Worm (Caenorhabditis elegans) whole organism, L2 larva: Measurements from ENCODE around the gene M02H5.8.

ENCODE experiments used
- C34F6.9 ChIP-seq: fragments of 150-350 bp; optimal IDR thresholded peaks from 2 replicates; lab custom pipeline; 2014; ENCODE audit warnings: missing biosample characterization, missing genetic modification characterization
- F13H6.1 ChIP-seq: sonication (generic microtip); optimal IDR thresholded peaks from 2 replicates; lab custom pipeline; 2016; ENCODE audit warnings: missing genetic modification characterization, missing compliant biosample characterization
- R02D3.7 ChIP-seq: fragments of 150-350 bp; optimal IDR thresholded peaks from 2 replicates; lab custom pipeline; 2014; ENCODE audit warnings: missing biosample characterization, missing genetic modification characterization
- ZK546.5 ChIP-seq: sonication (generic microtip); optimal IDR thresholded peaks from 2 replicates; lab custom pipeline; 2017; ENCODE audit warnings: missing biosample characterization, missing genetic modification characterization
- alr-1 ChIP-seq: fragments of 150-350 bp; optimal IDR thresholded peaks from 2 replicates; lab custom pipeline; 2014; ENCODE audit warnings: missing biosample characterization, missing genetic modification characterization
- ama-1 ChIP-seq: fragments of 150-350 bp; optimal IDR thresholded peaks from 2 replicates; lab custom pipeline; 2018; ENCODE audit warnings: inconsistent platforms
- blmp-1 ChIP-seq: sonication (generic microtip); optimal IDR thresholded peaks from 2 replicates; lab custom pipeline; 2017; ENCODE audit warnings: missing genetic modification characterization, mild to moderate bottlenecking, missing compliant biosample characterization, antibody characterized with exemption, moderate library complexity; ENCODE audit not compliant: insufficient read depth
- ceh-16 ChIP-seq: fragments of 150-350 bp; optimal IDR thresholded peaks from 2 replicates; lab custom pipeline; 2014; ENCODE audit warnings: missing biosample characterization, missing genetic modification characterization
- crh-2 ChIP-seq: sonication (generic microtip); optimal IDR thresholded peaks from 2 replicates; lab custom pipeline; 2017; ENCODE audit warnings: missing biosample characterization, missing genetic modification characterization
- dmd-4 ChIP-seq: sonication (generic microtip); optimal IDR thresholded peaks from 2 replicates; lab custom pipeline; 2017; ENCODE audit warnings: missing biosample characterization, missing genetic modification characterization
- egl-27 ChIP-seq: sonication (generic microtip); optimal IDR thresholded peaks from 3 replicates; lab custom pipeline; 2017; ENCODE audit warnings: missing biosample characterization, missing genetic modification reagents, missing genetic modification characterization
- elt-1 ChIP-seq: fragments of 150-350 bp; optimal IDR thresholded peaks from 2 replicates; lab custom pipeline; 2014; ENCODE audit warnings: missing biosample characterization, missing genetic modification characterization
- elt-3 ChIP-seq: sonication (generic microtip); optimal IDR thresholded peaks from 2 replicates; lab custom pipeline; 2017; ENCODE audit warnings: missing biosample characterization, missing genetic modification characterization
- fos-1 ChIP-seq: fragments of 150-350 bp; optimal IDR thresholded peaks from 2 replicates; lab custom pipeline; 2014; ENCODE audit warnings: missing biosample characterization, missing genetic modification characterization
- gmeb-1 ChIP-seq: fragments of 150-350 bp; optimal IDR thresholded peaks from 2 replicates; lab custom pipeline; 2014; ENCODE audit warnings: missing biosample characterization, missing genetic modification characterization
- lsy-2 ChIP-seq, 2 experiments: fragments of 150-350 bp in 1 of 2; sonication (generic microtip) in 1 of 2; optimal IDR thresholded peaks; 2 replicates each; lab custom pipeline; 2014 to 2017; ENCODE audit warnings: missing biosample characterization in 2 of 2, missing genetic modification characterization in 2 of 2
- mab-5 ChIP-seq: fragments of 150-350 bp; optimal IDR thresholded peaks from 2 replicates; lab custom pipeline; 2014; ENCODE audit warnings: missing biosample characterization, missing genetic modification characterization
- mbf-1 ChIP-seq: sonication (generic microtip); optimal IDR thresholded peaks from 2 replicates; lab custom pipeline; 2017; ENCODE audit warnings: missing biosample characterization, missing genetic modification characterization
- mdl-1 ChIP-seq, 2 experiments: fragments of 150-350 bp in 1 of 2; sonication (generic microtip) in 1 of 2; optimal IDR thresholded peaks; 2 replicates each; lab custom pipeline; 2017; ENCODE audit warnings: missing biosample characterization in 2 of 2, missing genetic modification characterization in 2 of 2
- nhr-11 ChIP-seq: fragments of 150-350 bp; optimal IDR thresholded peaks from 2 replicates; lab custom pipeline; 2014; ENCODE audit warnings: missing biosample characterization, missing genetic modification characterization
- nhr-12 ChIP-seq: fragments of 150-350 bp; optimal IDR thresholded peaks from 2 replicates; lab custom pipeline; 2014; ENCODE audit warnings: missing biosample characterization, missing genetic modification characterization
- nhr-129 ChIP-seq: fragments of 150-350 bp; optimal IDR thresholded peaks from 2 replicates; lab custom pipeline; 2014; ENCODE audit warnings: missing biosample characterization, missing genetic modification characterization
- nhr-21 ChIP-seq: fragments of 150-350 bp; optimal IDR thresholded peaks from 2 replicates; lab custom pipeline; 2014; ENCODE audit warnings: missing biosample characterization, missing genetic modification characterization
- nhr-23 ChIP-seq: fragments of 150-350 bp; optimal IDR thresholded peaks from 2 replicates; lab custom pipeline; 2014; ENCODE audit warnings: missing biosample characterization, missing genetic modification reagents, missing genetic modification characterization
- nhr-25 ChIP-seq: fragments of 150-350 bp; sonication (generic microtip); optimal IDR thresholded peaks from 3 replicates; lab custom pipeline; 2014; ENCODE audit warnings: missing biosample characterization, missing genetic modification characterization
- nhr-6 ChIP-seq: fragments of 150-350 bp; optimal IDR thresholded peaks from 2 replicates; lab custom pipeline; 2014; ENCODE audit warnings: missing biosample characterization, missing genetic modification characterization
- peb-1 ChIP-seq: fragments of 150-350 bp; optimal IDR thresholded peaks from 2 replicates; lab custom pipeline; 2014; ENCODE audit warnings: missing biosample characterization, missing genetic modification characterization
- snpc-4 ChIP-seq: fragments of 150-350 bp; optimal IDR thresholded peaks from 2 replicates; lab custom pipeline; 2014; ENCODE audit warnings: missing biosample characterization, missing genetic modification characterization
- unc-39 ChIP-seq: fragments of 150-350 bp; optimal IDR thresholded peaks from 2 replicates; lab custom pipeline; 2014; ENCODE audit warnings: missing biosample characterization, missing genetic modification characterization
- unc-62 ChIP-seq: fragments of 150-350 bp; optimal IDR thresholded peaks from 2 replicates; lab custom pipeline; 2014; ENCODE audit warnings: missing biosample characterization, missing genetic modification reagents, missing genetic modification characterization
- zag-1 ChIP-seq: fragments of 150-350 bp; optimal IDR thresholded peaks from 2 replicates; lab custom pipeline; 2014; ENCODE audit warnings: missing biosample characterization, missing genetic modification characterization
- ztf-1 ChIP-seq: fragments of 200-800 bp; sonication (Bioruptor generic); conservative IDR thresholded peaks from 2 replicates; pipeline ENCODE4 v1.3.6; 2022; ENCODE audit warnings: missing genetic modification characterization, missing compliant biosample characterization
- ztf-11 ChIP-seq: sonication (generic microtip); optimal IDR thresholded peaks from 2 replicates; lab custom pipeline; 2017; ENCODE audit warnings: missing biosample characterization, missing genetic modification characterization
- ztf-4 ChIP-seq: fragments of 150-350 bp; optimal IDR thresholded peaks from 2 replicates; lab custom pipeline; 2014; ENCODE audit warnings: missing biosample characterization, missing genetic modification characterization

The M02H5.8 gene

DNA sequence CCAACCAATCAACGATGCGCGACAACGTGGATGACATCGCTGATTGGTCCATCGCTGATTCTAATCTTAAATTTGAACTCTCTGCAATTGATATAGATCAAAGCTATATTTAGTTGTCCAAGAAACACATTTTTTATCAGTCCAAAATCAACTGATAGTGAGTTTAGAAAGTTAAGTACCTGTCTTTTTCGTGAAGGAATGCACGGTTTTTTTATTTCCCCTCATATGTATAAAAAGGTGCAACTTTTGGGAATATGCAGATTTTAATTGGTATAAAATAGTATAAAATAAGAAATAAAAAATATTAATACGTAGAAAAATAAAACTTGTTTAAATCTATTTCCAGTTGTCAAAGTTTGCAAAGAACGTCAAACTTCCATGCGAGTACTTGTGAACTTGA, 31.3 kb upstream of the M02H5.8 start, which contains the start of gene Y39D8A.1:
Y39D8A.1 (plus strand) TSS at position 301 of the 400 bp plus-strand sequence.
- TF ChIP-seq R02D3.7 (tag; lab: Kevin White, UChicago): no peak

DNA sequence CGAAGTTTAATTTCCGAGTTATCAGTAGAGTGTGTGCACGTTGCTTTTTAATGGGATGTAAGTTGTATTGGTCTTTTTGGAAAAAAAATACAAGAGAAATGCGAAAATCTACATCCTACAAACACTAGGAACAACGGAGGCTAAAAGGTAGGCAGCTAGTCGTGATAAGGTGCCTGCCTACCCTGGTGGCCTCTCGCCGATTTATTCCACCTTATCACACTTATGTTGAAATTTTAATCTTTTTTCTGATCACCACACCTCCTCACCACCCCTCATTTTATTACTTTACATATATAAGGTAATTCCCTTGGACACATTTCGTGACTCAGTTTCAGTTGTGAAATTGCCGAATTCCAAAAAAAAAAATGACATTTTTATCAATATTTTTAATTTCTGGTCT, 27.6 kb upstream of the M02H5.8 start, which contains the start of gene dod-20:
dod-20 (plus strand) TSS at position 301 of the 400 bp plus-strand sequence.
- peak; percentile 17 for TF ChIP-seq fos-1 (tag; lab: Kevin White, UChicago)
- TF ChIP-seq mdl-1 (tag; optimal IDR thresholded peaks at IDR 0.05; lab: Kevin White, UChicago): no peak
- TF ChIP-seq, all 48 proteins: peak for 1

DNA sequence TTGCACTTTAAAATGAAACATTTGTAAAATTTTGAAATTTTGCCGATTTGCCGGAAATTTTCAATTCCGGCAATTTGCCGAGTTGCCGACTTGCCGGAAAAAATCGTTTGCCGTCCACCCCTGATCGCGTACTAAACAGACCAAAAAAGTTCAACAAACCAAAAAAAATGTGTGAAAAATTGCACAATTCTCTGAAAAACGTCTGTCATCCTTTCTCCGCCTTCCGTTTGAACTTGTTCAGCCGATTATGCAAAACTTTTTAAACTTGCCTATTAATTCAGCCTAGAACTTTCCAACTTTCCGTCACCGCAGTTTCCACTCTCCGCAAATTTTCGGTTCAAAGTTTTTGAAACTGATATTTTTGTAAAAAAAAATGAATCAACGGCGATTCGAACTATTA, 25.6 kb upstream of the M02H5.8 start, which contains the start of gene B0554.5:
B0554.5 (plus strand) TSS at position 301 of the 400 bp plus-strand sequence.
- no peak for TF ChIP-seq egl-27 (tag; lab: Kevin White, UChicago)
- TF ChIP-seq nhr-129 (tag; lab: Kevin White, UChicago): no peak
- TF ChIP-seq, all 48 proteins: peak for 0

DNA sequence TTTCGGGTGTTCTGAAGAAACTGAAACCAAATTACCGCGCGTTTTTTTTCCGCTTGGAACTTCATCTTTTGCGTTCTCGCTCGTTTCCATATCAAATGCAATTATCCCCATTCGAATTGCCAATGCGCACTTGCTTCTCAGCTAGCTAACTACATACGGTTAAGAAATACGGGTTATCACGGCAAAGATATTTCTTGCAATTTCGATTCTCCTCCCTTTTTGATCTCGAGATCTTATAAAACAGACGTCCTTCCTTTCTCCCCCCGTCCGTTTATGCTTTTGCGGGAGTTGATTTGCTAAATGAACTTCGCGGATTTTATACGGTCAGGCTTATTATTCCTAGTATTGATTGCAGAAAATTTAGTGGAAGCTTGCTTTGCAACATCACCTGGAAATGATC, 20.9 kb upstream of the M02H5.8 start, which contains the start of gene B0554.4:
B0554.4 (plus strand) TSS at position 301 of the 400 bp plus-strand sequence.
- no peak for TF ChIP-seq snpc-4
- TF ChIP-seq unc-62: no peak
- no peak for TF ChIP-seq unc-39 (tag; lab: Kevin White, UChicago)

DNA sequence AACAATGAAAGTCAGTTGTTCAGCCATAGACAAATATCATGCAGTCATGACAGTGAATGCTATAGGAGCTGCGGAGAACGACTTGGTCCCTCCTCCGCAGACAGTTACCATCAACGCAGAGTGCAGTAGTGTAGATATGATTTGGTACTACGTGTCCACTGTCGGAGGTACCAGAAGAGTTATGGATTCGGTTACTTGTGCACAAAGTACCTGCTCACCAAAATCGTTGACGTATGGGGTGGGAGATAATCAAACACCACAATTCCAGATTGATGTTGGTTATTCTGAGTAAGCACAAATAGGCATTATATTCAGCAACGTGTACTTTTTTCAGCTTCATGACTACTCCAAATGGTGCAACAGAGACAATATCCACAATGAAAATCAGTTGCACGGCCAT, 16.8 kb upstream of the M02H5.8 start:
- no peak for TF ChIP-seq R02D3.7 (tag; lab: Kevin White, UChicago)
- no peak for TF ChIP-seq nhr-6 (tag; lab: Kevin White, UChicago)
- TF ChIP-seq egl-27 (tag; lab: Kevin White, UChicago): no peak
- no peak for TF ChIP-seq ZK546.5 (tag; lab: Kevin White, UChicago)
- no peak for TF ChIP-seq ztf-4 (tag; lab: Kevin White, UChicago)
- no peak for TF ChIP-seq C34F6.9 (tag; lab: Kevin White, UChicago)
- no peak for TF ChIP-seq gmeb-1 (tag; lab: Kevin White, UChicago)
- TF ChIP-seq lsy-2 (tag; optimal IDR thresholded peaks at IDR 0.05; lab: Kevin White, UChicago): no peak
- TF ChIP-seq alr-1 (tag; lab: Kevin White, UChicago): no peak
- TF ChIP-seq nhr-129 (tag; lab: Kevin White, UChicago): no peak
- TF ChIP-seq dmd-4 (tag; lab: Kevin White, UChicago): no peak
- TF ChIP-seq nhr-25 (tag; lab: Kevin White, UChicago): no peak
- TF ChIP-seq mbf-1: no peak
- TF ChIP-seq nhr-21 (tag; lab: Kevin White, UChicago): no peak
- no peak for TF ChIP-seq blmp-1
- TF ChIP-seq unc-39 (tag; lab: Kevin White, UChicago): no peak
- no peak for TF ChIP-seq ztf-11 (tag; lab: Kevin White, UChicago)
- TF ChIP-seq fos-1 (tag; lab: Kevin White, UChicago): no peak
- no peak for TF ChIP-seq elt-1 (tag; lab: Kevin White, UChicago)

- no peak for TF ChIP-seq zag-1 (tag; lab: Kevin White, UChicago)
- no peak for TF ChIP-seq ceh-16 (tag; lab: Kevin White, UChicago)
- TF ChIP-seq mab-5 (tag; lab: Kevin White, UChicago): no peak
- TF ChIP-seq peb-1 (tag; lab: Kevin White, UChicago): no peak
These were observed 15.9 kb upstream of the M02H5.8 start, which contains the start of gene B0554.2 for ce11 chrV:433898-434297. TSS of gene B0554.2 (plus strand) at chrV:434198.

- TF ChIP-seq blmp-1 (no peak), gmeb-1 (tag; lab: Kevin White, UChicago) (no peak), lsy-2 (tag; optimal IDR thresholded peaks at IDR 0.05; lab: Kevin White, UChicago) (no peak), F13H6.1 (tag; lab: Kevin White, UChicago) (no peak), nhr-11 (tag; lab: Kevin White, UChicago) (no peak), crh-2 (no peak), elt-3 (no peak), C34F6.9 (tag; lab: Kevin White, UChicago) (no peak), mbf-1 (no peak), ama-1 (no peak), ztf-1 (GFP tag; lab: Robert Waterston, UW) (no peak), nhr-23 (tag; lab: Kevin White, UChicago) (no peak), nhr-12 (no peak)
These were observed 11.7 kb upstream of the M02H5.8 start, which contains the start of gene B0554.1 for ce11 chrV:438094-438493. TSS of gene B0554.1 (plus strand) at chrV:438394.
